Worm (Caenorhabditis elegans) whole organism, L1 larva: ENCODE measurements around the gene fum-1.
A peak's percentile ranks its signal among the peaks of the same experiment; 100 is the strongest.

ENCODE experiments used
- Y116A8C.19 ChIP-seq: sonication (generic microtip); optimal IDR thresholded peaks from 2 replicates; lab custom pipeline; 2016; ENCODE audit warnings: missing compliant biosample characterization, missing genetic modification characterization, borderline replicate concordance
- aha-1 ChIP-seq: fragments of 150-350 bp; optimal IDR thresholded peaks from 2 replicates; lab custom pipeline; 2014; ENCODE audit warnings: missing biosample characterization, missing genetic modification characterization
- alr-1 ChIP-seq: fragments of 200-800 bp; sonication (Bioruptor generic); optimal IDR thresholded peaks from 2 replicates; lab custom pipeline; 2018; ENCODE audit warnings: borderline replicate concordance, mild to moderate bottlenecking, missing genetic modification characterization, missing compliant biosample characterization
- ceh-63 ChIP-seq: fragments of 200-800 bp; sonication (Bioruptor generic); optimal IDR thresholded peaks from 2 replicates; lab custom pipeline; 2018; ENCODE audit warnings: mild to moderate bottlenecking, missing genetic modification characterization, missing compliant biosample characterization
- ceh-8 ChIP-seq: fragments of 200-800 bp; sonication (Bioruptor generic); optimal IDR thresholded peaks from 2 replicates; lab custom pipeline; 2018; ENCODE audit warnings: mild to moderate bottlenecking, missing genetic modification characterization, moderate library complexity, missing compliant biosample characterization
- ceh-88 ChIP-seq: fragments of 200-800 bp; sonication (Bioruptor generic); IDR thresholded peaks from 2 replicates; pipeline ENCODE4 v1.3.6; 2022; ENCODE audit warnings: missing genetic modification characterization, missing compliant biosample characterization
- ceh-90 ChIP-seq: sonication (generic microtip); optimal IDR thresholded peaks from 2 replicates; lab custom pipeline; 2016; ENCODE audit warnings: missing genetic modification characterization, missing compliant biosample characterization
- ces-1 ChIP-seq: fragments of 150-350 bp; optimal IDR thresholded peaks from 2 replicates; lab custom pipeline; 2014; ENCODE audit warnings: missing biosample characterization, missing genetic modification reagents, missing genetic modification characterization
- dpl-1 ChIP-seq, 3 experiments: fragments of 150-350 bp in 2 of 3; sonication (generic microtip) in 1 of 3; optimal IDR thresholded peaks; 2 replicates each; lab custom pipeline; 2014 to 2017; ENCODE audit warnings: missing biosample characterization in 3 of 3, missing genetic modification characterization in 3 of 3, missing genetic modification reagents in 3 of 3
- efl-3 ChIP-seq: fragments of 200-800 bp; sonication (Bioruptor generic); optimal IDR thresholded peaks from 2 replicates; lab custom pipeline; 2018; ENCODE audit warnings: mild to moderate bottlenecking, missing genetic modification characterization, missing compliant biosample characterization
- egl-13 ChIP-seq: sonication (generic microtip); optimal IDR thresholded peaks from 2 replicates; lab custom pipeline; 2016; ENCODE audit warnings: missing genotype, missing genetic modification reagents, missing genetic modification characterization, missing compliant biosample characterization
- egl-27 ChIP-seq, 2 experiments: fragments of 150-350 bp in 1 of 2; sonication (generic microtip); optimal IDR thresholded peaks; 3 replicates each; lab custom pipeline; 2017 to 2018; ENCODE audit warnings: missing biosample characterization in 2 of 2, missing genetic modification characterization in 2 of 2, missing genetic modification reagents in 2 of 2
- elt-2 ChIP-seq: sonication (generic microtip); optimal IDR thresholded peaks from 2 replicates; lab custom pipeline; 2016; ENCODE audit warnings: missing genetic modification characterization, mild to moderate bottlenecking, inconsistent platforms, missing compliant biosample characterization, missing genetic modification reagents
- elt-3 ChIP-seq, 6 experiments: fragments of 150-350 bp in 1 of 6; sonication (generic microtip); optimal IDR thresholded peaks; 2 replicates each; lab custom pipeline; 2017 to 2018; ENCODE audit warnings: missing biosample characterization in 6 of 6, missing genetic modification characterization in 6 of 6, inconsistent platforms in 1 of 6
- fkh-4 ChIP-seq: sonication (generic microtip); optimal IDR thresholded peaks from 2 replicates; lab custom pipeline; 2016; ENCODE audit warnings: missing compliant biosample characterization, missing genetic modification characterization, borderline replicate concordance
- fkh-8 ChIP-seq: sonication (generic microtip); optimal IDR thresholded peaks from 2 replicates; lab custom pipeline; 2016; ENCODE audit warnings: mild to moderate bottlenecking, missing genetic modification characterization, missing compliant biosample characterization
- fos-1 ChIP-seq: fragments of 150-350 bp; optimal IDR thresholded peaks from 2 replicates; lab custom pipeline; 2014; ENCODE audit warnings: missing biosample characterization, missing genetic modification characterization
- hpl-2 ChIP-seq: fragments of 150-350 bp; optimal IDR thresholded peaks from 2 replicates; lab custom pipeline; 2014; ENCODE audit warnings: missing biosample characterization, missing genetic modification reagents, missing genetic modification characterization
- irx-1 ChIP-seq: sonication (generic microtip); optimal IDR thresholded peaks from 2 replicates; lab custom pipeline; 2016; ENCODE audit warnings: missing genetic modification characterization, missing compliant biosample characterization
- jun-1 ChIP-seq: fragments of 150-350 bp; optimal IDR thresholded peaks from 2 replicates; lab custom pipeline; 2014; ENCODE audit warnings: missing biosample characterization, missing genetic modification reagents, missing genetic modification characterization
- lin-13 ChIP-seq: fragments of 150-350 bp; optimal IDR thresholded peaks from 2 replicates; lab custom pipeline; 2014; ENCODE audit warnings: missing biosample characterization, missing genetic modification reagents, missing genetic modification characterization
- lin-14 ChIP-seq: fragments of 200-800 bp; sonication (Bioruptor generic); optimal IDR thresholded peaks from 2 replicates; lab custom pipeline; 2018; ENCODE audit warnings: mild to moderate bottlenecking, missing genetic modification characterization, moderate library complexity, missing compliant biosample characterization
- lin-15B ChIP-seq: fragments of 150-350 bp; sonication (generic microtip); optimal IDR thresholded peaks from 3 replicates; lab custom pipeline; 2014; ENCODE audit warnings: missing biosample characterization, missing genetic modification characterization
- lin-35 ChIP-seq, 2 experiments: fragments of 150-350 bp; optimal IDR thresholded peaks; 2 replicates each; lab custom pipeline; 2014; ENCODE audit warnings: missing biosample characterization in 2 of 2, missing genetic modification characterization in 2 of 2, missing genetic modification reagents in 2 of 2
- lin-39 ChIP-seq: fragments of 150-350 bp; optimal IDR thresholded peaks from 2 replicates; lab custom pipeline; 2014; ENCODE audit warnings: missing biosample characterization, missing genetic modification reagents, missing genetic modification characterization
- lsy-2 ChIP-seq, 2 experiments: fragments of 150-350 bp; optimal IDR thresholded peaks; 2 replicates each; lab custom pipeline; 2014; ENCODE audit warnings: missing biosample characterization in 2 of 2, missing genetic modification characterization in 2 of 2
- mef-2 ChIP-seq: fragments of 150-350 bp; optimal IDR thresholded peaks from 2 replicates; lab custom pipeline; 2014; ENCODE audit warnings: missing biosample characterization, missing genetic modification characterization
- mep-1 ChIP-seq: fragments of 150-350 bp; optimal IDR thresholded peaks from 2 replicates; lab custom pipeline; 2014; ENCODE audit warnings: missing biosample characterization, missing genetic modification characterization
- nhr-11 ChIP-seq: fragments of 150-350 bp; optimal IDR thresholded peaks from 2 replicates; lab custom pipeline; 2014; ENCODE audit warnings: missing biosample characterization, missing genetic modification characterization
- nhr-20 ChIP-seq: sonication (generic microtip); optimal IDR thresholded peaks from 2 replicates; lab custom pipeline; 2016; ENCODE audit warnings: mild to moderate bottlenecking, missing genetic modification characterization, missing compliant biosample characterization
- nhr-28 ChIP-seq: fragments of 150-350 bp; optimal IDR thresholded peaks from 2 replicates; lab custom pipeline; 2014; ENCODE audit warnings: missing biosample characterization, missing genetic modification characterization
- nhr-47 ChIP-seq: sonication (generic microtip); optimal IDR thresholded peaks from 2 replicates; lab custom pipeline; 2016; ENCODE audit warnings: mild to moderate bottlenecking, missing genetic modification characterization, moderate library complexity, missing compliant biosample characterization
- nhr-71 ChIP-seq: sonication (generic microtip); optimal IDR thresholded peaks from 2 replicates; lab custom pipeline; 2016; ENCODE audit warnings: mild to moderate bottlenecking, missing genetic modification characterization, moderate library complexity, missing compliant biosample characterization
- nhr-76 ChIP-seq: sonication (generic microtip); optimal IDR thresholded peaks from 2 replicates; lab custom pipeline; 2017; ENCODE audit warnings: missing biosample characterization, missing genetic modification characterization
- nhr-84 ChIP-seq: sonication (generic microtip); optimal IDR thresholded peaks from 2 replicates; lab custom pipeline; 2017; ENCODE audit warnings: missing biosample characterization, missing genetic modification characterization
- nhr-85 ChIP-seq: sonication (generic microtip); peaks from one replicate; lab custom pipeline; 2016; ENCODE audit warnings: missing genetic modification characterization, inconsistent platforms, missing compliant biosample characterization
- nhr-90 ChIP-seq: sonication (generic microtip); optimal IDR thresholded peaks from 2 replicates; lab custom pipeline; 2016; ENCODE audit warnings: mild to moderate bottlenecking, missing genetic modification characterization, missing compliant biosample characterization; ENCODE audit not compliant: poor library complexity
- pag-3 ChIP-seq: sonication (generic microtip); optimal IDR thresholded peaks from 2 replicates; lab custom pipeline; 2017; ENCODE audit warnings: missing genetic modification characterization, mild to moderate bottlenecking, missing compliant biosample characterization, antibody characterized with exemption, borderline replicate concordance; ENCODE audit not compliant: insufficient read depth
- pax-3 ChIP-seq: fragments of 200-800 bp; sonication (Bioruptor generic); optimal IDR thresholded peaks from 2 replicates; lab custom pipeline; 2018; ENCODE audit warnings: mild to moderate bottlenecking, missing genetic modification characterization, moderate library complexity, missing compliant biosample characterization
- pqm-1 ChIP-seq: sonication (generic microtip); optimal IDR thresholded peaks from 3 replicates; lab custom pipeline; 2017; ENCODE audit warnings: missing biosample characterization, missing genetic modification characterization
- snu-23 ChIP-seq: sonication (generic microtip); optimal IDR thresholded peaks from 2 replicates; lab custom pipeline; 2016; ENCODE audit warnings: missing genetic modification characterization, missing compliant biosample characterization
- sox-4 ChIP-seq: sonication (generic microtip); optimal IDR thresholded peaks from 2 replicates; lab custom pipeline; 2016; ENCODE audit warnings: missing genetic modification characterization, missing compliant biosample characterization
- swsn-7 ChIP-seq: sonication (generic microtip); optimal IDR thresholded peaks from 2 replicates; lab custom pipeline; 2016; ENCODE audit warnings: missing genetic modification characterization, missing compliant biosample characterization
- tbx-2 ChIP-seq: sonication (generic microtip); optimal IDR thresholded peaks from 2 replicates; lab custom pipeline; 2016; ENCODE audit warnings: missing genetic modification characterization, missing compliant biosample characterization
- tlp-1 ChIP-seq: fragments of 150-350 bp; optimal IDR thresholded peaks from 2 replicates; lab custom pipeline; 2014; ENCODE audit warnings: missing biosample characterization, missing genetic modification characterization
- unc-62 ChIP-seq: fragments of 150-350 bp; optimal IDR thresholded peaks from 2 replicates; lab custom pipeline; 2014; ENCODE audit warnings: missing biosample characterization, missing genetic modification reagents, missing genetic modification characterization
- unc-98 ChIP-seq: fragments of 200-800 bp; sonication (Bioruptor generic); IDR thresholded peaks from 2 replicates; pipeline ENCODE4 v1.3.6; 2022; ENCODE audit warnings: missing genetic modification characterization, missing compliant biosample characterization
- vab-15 ChIP-seq: sonication (generic microtip); optimal IDR thresholded peaks from 2 replicates; lab custom pipeline; 2017; ENCODE audit warnings: missing genotype, mild to moderate bottlenecking, missing genetic modification characterization, missing compliant biosample characterization
- zag-1 ChIP-seq: fragments of 150-350 bp; optimal IDR thresholded peaks from 2 replicates; lab custom pipeline; 2014; ENCODE audit warnings: missing biosample characterization, missing genetic modification characterization
- zip-4 ChIP-seq: fragments of 200-800 bp; sonication (Bioruptor generic); optimal IDR thresholded peaks from 2 replicates; lab custom pipeline; 2018; ENCODE audit warnings: mild to moderate bottlenecking, missing genetic modification characterization, moderate library complexity, missing compliant biosample characterization
- ztf-11 ChIP-seq, 2 experiments: sonication (generic microtip); optimal IDR thresholded peaks; 2 replicates each; lab custom pipeline; 2016 to 2017; ENCODE audit warnings: missing genetic modification characterization in 2 of 2, missing biosample characterization in 1 of 2, missing compliant biosample characterization in 1 of 2
- ztf-4 ChIP-seq: fragments of 150-350 bp; optimal IDR thresholded peaks from 2 replicates; lab custom pipeline; 2014; ENCODE audit warnings: missing biosample characterization, missing genetic modification characterization

fum-1 gene

DNA sequence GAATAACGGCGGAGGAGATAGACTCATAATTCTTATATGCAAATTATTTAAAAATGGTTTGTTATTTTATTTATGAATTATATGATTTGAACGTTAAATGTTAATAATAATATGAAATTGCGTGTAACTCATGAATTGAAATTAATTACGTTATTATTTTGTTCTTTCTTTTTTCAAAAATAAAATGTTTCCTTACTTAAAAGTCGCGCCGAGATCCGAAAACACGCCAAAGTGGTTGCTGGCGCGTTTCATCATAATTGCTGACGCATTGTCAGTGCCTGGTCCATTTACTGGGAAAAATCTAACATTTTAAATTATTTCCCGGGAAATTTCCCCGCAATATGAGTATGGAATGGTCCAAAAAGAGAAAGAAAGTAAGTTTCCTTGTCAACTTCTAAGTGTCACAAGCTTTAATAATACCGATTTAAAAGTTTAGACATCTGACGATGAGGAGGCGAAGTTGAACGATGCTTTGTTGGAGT, 34.1 kb downstream of the fum-1 start, which contains the start of the genes C07H6.9 and sap-140 (continued):
- no peak for TF ChIP-seq pag-3 (tag; lab: Kevin White, UChicago)
- peak; percentile 67 for TF ChIP-seq egl-13 (tag; lab: Kevin White, UChicago)
- TF ChIP-seq dpl-1 (GFP tag; optimal IDR thresholded peaks at IDR 0.05; lab: Kevin White, UChicago) = peak; percentile 93 to 96 (median 95)
- TF ChIP-seq vab-15 (tag; lab: Kevin White, UChicago) = peak; percentile 47
- TF ChIP-seq egl-27 (tag; optimal IDR thresholded peaks at IDR 0.05; lab: Kevin White, UChicago) = no peak
- TF ChIP-seq lin-15B (tag; lab: Kevin White, UChicago) = peak; percentile 73
- peak; percentile 93 for TF ChIP-seq nhr-85
- TF ChIP-seq ceh-88 = 0 out of 2 replicates have a peak, but pooled peaks have one; percentile 41
- TF ChIP-seq tbx-2 = peak; percentile 84
- TF ChIP-seq nhr-84 (tag; lab: Kevin White, UChicago) = no peak
- TF ChIP-seq ceh-8 = peak; percentile 82
- peak; percentile 83 for TF ChIP-seq lin-14 (GFP tag; lab: Kevin White, UChicago)
- peak; percentile 46 for TF ChIP-seq mef-2 (tag; lab: Kevin White, UChicago)
- peak; percentile 92 for TF ChIP-seq nhr-71
- no peak for TF ChIP-seq ceh-63 (GFP tag; lab: Kevin White, UChicago)
- TF ChIP-seq nhr-28 (tag; lab: Kevin White, UChicago) = no peak
- peak; percentile 3 for TF ChIP-seq ztf-4
- TF ChIP-seq lsy-2 (tag; optimal IDR thresholded peaks at IDR 0.05; lab: Kevin White, UChicago) = peak; percentile 90 to 91
- TF ChIP-seq nhr-47 (tag; lab: Kevin White, UChicago) = peak; percentile 89
- TF ChIP-seq zip-4 (GFP tag; lab: Kevin White, UChicago) = peak; percentile 35
- peak; percentile 86 for TF ChIP-seq swsn-7 (tag; lab: Kevin White, UChicago)
- TF ChIP-seq lin-39 = peak; percentile 67
- peak; percentile 88 for TF ChIP-seq snu-23 (GFP tag; lab: Kevin White, UChicago)
- TF ChIP-seq elt-2 = peak; percentile 27
- peak in 3 of 6 experiments; percentile 16 to 80 (median 20) for TF ChIP-seq elt-3 (tag; optimal IDR thresholded peaks at IDR 0.05; lab: Kevin White, UChicago)
- peak; percentile 48 for TF ChIP-seq aha-1
- no peak for TF ChIP-seq tlp-1 (tag; lab: Kevin White, UChicago)
- peak; percentile 24 for TF ChIP-seq fos-1 (tag; lab: Kevin White, UChicago)
- TF ChIP-seq sox-4 = peak; percentile 64
- TF ChIP-seq lin-35 (GFP tag; optimal IDR thresholded peaks at IDR 0.05; lab: Kevin White, UChicago) = peak; percentile 92 to 96
- peak; percentile 66 for TF ChIP-seq fkh-8 (tag; lab: Kevin White, UChicago)
- TF ChIP-seq nhr-20 (tag; lab: Kevin White, UChicago) = peak; percentile 88
- TF ChIP-seq ztf-11 (tag; optimal IDR thresholded peaks at IDR 0.05; lab: Kevin White, UChicago) = peak in 1 of 2 experiments; percentile 62
- TF ChIP-seq pqm-1 = no peak
- TF ChIP-seq nhr-90 (tag; lab: Kevin White, UChicago) = peak; percentile 85
- no peak for TF ChIP-seq efl-3
- peak; percentile 82 for TF ChIP-seq lin-13
- TF ChIP-seq hpl-2 (GFP tag; lab: Kevin White, UChicago) = no peak
- no peak for TF ChIP-seq nhr-76
- TF ChIP-seq fkh-4 = no peak
- TF ChIP-seq Y116A8C.19 (tag; lab: Kevin White, UChicago) = no peak
- TF ChIP-seq zag-1 (tag; lab: Kevin White, UChicago) = no peak
- no peak for TF ChIP-seq nhr-11 (tag; lab: Kevin White, UChicago)
- peak; percentile 97 for TF ChIP-seq mep-1 (tag; lab: Kevin White, UChicago)
- peak; percentile 47 for TF ChIP-seq jun-1 (tag; lab: Kevin White, UChicago)
- TF ChIP-seq unc-62 = no peak
- no peak for TF ChIP-seq alr-1 (tag; lab: Kevin White, UChicago)
- TF ChIP-seq irx-1 (tag; lab: Kevin White, UChicago) = peak; percentile 46
- no peak for TF ChIP-seq pax-3 (tag; lab: Kevin White, UChicago)
- TF ChIP-seq ces-1 (GFP tag; lab: Kevin White, UChicago) = no peak
- no peak for TF ChIP-seq ceh-90
- TF ChIP-seq unc-98 (GFP tag; lab: Robert Waterston, UW) = no peak
